Fruit fly (Drosophila melanogaster): ENCODE data around the gene b.

dm6 chr2L:13846239-13846802 lies 25.3 kb downstream of the b start, which contains the start of gene CG7916:
- TF ChIP-seq CG8478 (optimal IDR thresholded peaks at IDR 0.05) = no peak
- TF ChIP-seq CTCF (optimal IDR thresholded peaks at IDR 0.05) = no peak
